Worm (Caenorhabditis elegans): Measurements from ENCODE around the gene mrps-12.

The mrps-12 gene

ce11 chrV:20837765-20838164 is at the start of gene mrps-12:
mrps-12 (plus strand) TSS chrV:20838080.
- TF ChIP-seq W03F9.2 (tag; optimal IDR thresholded peaks at IDR 0.05) (no peak), him-1 (tag; optimal IDR thresholded peaks at IDR 0.05) (no peak), dao-5 (tag; optimal IDR thresholded peaks at IDR 0.05) (no peak)

- TF ChIP-seq him-1 (tag; optimal IDR thresholded peaks at IDR 0.05) = peak; percentile 94
- no peak for TF ChIP-seq dao-5 (tag; optimal IDR thresholded peaks at IDR 0.05)
Observed at ce11 chrV:20789105-20789504, 48.8 kb upstream of the mrps-12 start, which contains the start of gene tpan-1. tpan-1 (plus strand) TSS chrV:20789502.

- TF ChIP-seq W03F9.2 (tag; optimal IDR thresholded peaks at IDR 0.05) = no peak
- TF ChIP-seq dao-5 (tag; optimal IDR thresholded peaks at IDR 0.05) = no peak
- TF ChIP-seq him-1 (tag; optimal IDR thresholded peaks at IDR 0.05) = no peak
Observed at ce11 chrV:20790011-20790410, 47.9 kb upstream of the mrps-12 start, which contains the start of gene Y44A6D.1. Y44A6D.1 (minus strand) TSS chrV:20790033.

ce11 chrV:20790616-20791015 is 47.3 kb upstream of the mrps-12 start:
- TF ChIP-seq dao-5 (tag; optimal IDR thresholded peaks at IDR 0.05) = no peak
- TF ChIP-seq W03F9.2 (tag; optimal IDR thresholded peaks at IDR 0.05) = no peak
- no peak for TF ChIP-seq him-1 (tag; optimal IDR thresholded peaks at IDR 0.05)

ce11 chrV:20792371-20792890 is 45.4 kb upstream of the mrps-12 start, which contains the start of gene Y44A6D.3:
Y44A6D.3 (minus strand) TSS chrV:20792421.
- TF ChIP-seq him-1 (tag; optimal IDR thresholded peaks at IDR 0.05) = no peak
- TF ChIP-seq W03F9.2 (tag; optimal IDR thresholded peaks at IDR 0.05) = no peak
- TF ChIP-seq dao-5 (tag; optimal IDR thresholded peaks at IDR 0.05) = no peak

ce11 chrV:20793761-20794160 is 44.1 kb upstream of the mrps-12 start:
- TF ChIP-seq W03F9.2 (tag; optimal IDR thresholded peaks at IDR 0.05) (no peak), dao-5 (tag; optimal IDR thresholded peaks at IDR 0.05) (no peak), him-1 (tag; optimal IDR thresholded peaks at IDR 0.05) (no peak)

- TF ChIP-seq W03F9.2 (tag; optimal IDR thresholded peaks at IDR 0.05) (no peak), dao-5 (tag; optimal IDR thresholded peaks at IDR 0.05) (no peak), him-1 (tag; optimal IDR thresholded peaks at IDR 0.05) (no peak)
Observed at ce11 chrV:20797918-20798317, 40.0 kb upstream of the mrps-12 start, which contains the start of gene sdf-9. sdf-9 (plus strand) TSS chrV:20798218.

ce11 chrV:20802906-20803305 is 35.0 kb upstream of the mrps-12 start, which contains the start of gene Y44A6D.5:
Y44A6D.5 (minus strand) TSS chrV:20803006.
- no peak for TF ChIP-seq dao-5 (tag; optimal IDR thresholded peaks at IDR 0.05)
- no peak for TF ChIP-seq W03F9.2 (tag; optimal IDR thresholded peaks at IDR 0.05)
- TF ChIP-seq him-1 (tag; optimal IDR thresholded peaks at IDR 0.05) = no peak

ce11 chrV:20807038-20807437 is 30.8 kb upstream of the mrps-12 start, which contains the start of gene Y44A6D.6:
Y44A6D.6 (plus strand) TSS chrV:20807338.
- TF ChIP-seq W03F9.2 (tag; optimal IDR thresholded peaks at IDR 0.05) (no peak), dao-5 (tag; optimal IDR thresholded peaks at IDR 0.05) (no peak), him-1 (tag; optimal IDR thresholded peaks at IDR 0.05) (no peak)

ce11 chrV:20813646-20814045 is 24.2 kb upstream of the mrps-12 start:
- TF ChIP-seq dao-5 (tag; optimal IDR thresholded peaks at IDR 0.05) (no peak), him-1 (tag; optimal IDR thresholded peaks at IDR 0.05) (no peak), W03F9.2 (tag; optimal IDR thresholded peaks at IDR 0.05) (no peak)

ce11 chrV:20814424-20814823 is 23.5 kb upstream of the mrps-12 start, which contains the start of gene Y44A6D.7:
Y44A6D.7 (plus strand) TSS chrV:20814724.
- no peak for TF ChIP-seq him-1 (tag; optimal IDR thresholded peaks at IDR 0.05)
- no peak for TF ChIP-seq dao-5 (tag; optimal IDR thresholded peaks at IDR 0.05)
- TF ChIP-seq W03F9.2 (tag; optimal IDR thresholded peaks at IDR 0.05) = no peak

- TF ChIP-seq him-1 (tag; optimal IDR thresholded peaks at IDR 0.05) (no peak), dao-5 (tag; optimal IDR thresholded peaks at IDR 0.05) (no peak), W03F9.2 (tag; optimal IDR thresholded peaks at IDR 0.05) (no peak)
Observed at ce11 chrV:20815842-20816241, 22.0 kb upstream of the mrps-12 start, which contains the start of gene sshk-1. sshk-1 (plus strand) TSS chrV:20816142.

- TF ChIP-seq dao-5 (tag; optimal IDR thresholded peaks at IDR 0.05) (no peak), W03F9.2 (tag; optimal IDR thresholded peaks at IDR 0.05) (no peak), him-1 (tag; optimal IDR thresholded peaks at IDR 0.05) (no peak)
Observed at ce11 chrV:20820033-20820432, 17.8 kb upstream of the mrps-12 start, which contains the start of gene T03D8.6. T03D8.6 (minus strand) TSS chrV:20820330.

- no peak for TF ChIP-seq him-1 (tag; optimal IDR thresholded peaks at IDR 0.05)
- no peak for TF ChIP-seq dao-5 (tag; optimal IDR thresholded peaks at IDR 0.05)
- no peak for TF ChIP-seq W03F9.2 (tag; optimal IDR thresholded peaks at IDR 0.05)
Observed at ce11 chrV:20824962-20825609, 12.8 kb upstream of the mrps-12 start, which contains the start of the genes gcy-22 and grl-14. gcy-22 (minus strand) TSS chrV:20825062. grl-14 (plus strand) TSS chrV:20825559.
